Worm (Caenorhabditis elegans) whole organism, early embryonic: ENCODE data around the gene rfk-1.

Experiments
- B0310.2 ChIP-seq: sonication (generic microtip); optimal IDR thresholded peaks from 2 replicates; lab custom pipeline; 2016; ENCODE audit warnings: mild to moderate bottlenecking, missing genetic modification characterization, missing compliant biosample characterization
- F13C5.2 ChIP-seq: sonication (generic microtip); optimal IDR thresholded peaks from 2 replicates; lab custom pipeline; 2017; ENCODE audit warnings: mild to moderate bottlenecking, missing genetic modification characterization, inconsistent platforms, missing compliant biosample characterization
- aly-1 ChIP-seq: sonication (generic microtip); optimal IDR thresholded peaks from 2 replicates; lab custom pipeline; 2016; ENCODE audit warnings: missing genetic modification characterization, missing compliant biosample characterization
- ama-1 ChIP-seq: fragments of 150-350 bp; optimal IDR thresholded peaks from 2 replicates; lab custom pipeline; 2014
- ceh-13 ChIP-seq: fragments of 200-800 bp; sonication (Bioruptor generic); optimal IDR thresholded peaks from 2 replicates; lab custom pipeline; 2018; ENCODE audit warnings: mild to moderate bottlenecking, missing genetic modification characterization, missing compliant biosample characterization
- ceh-36 ChIP-seq: sonication (generic microtip); optimal IDR thresholded peaks from 2 replicates; lab custom pipeline; 2016; ENCODE audit warnings: missing genetic modification characterization, inconsistent platforms, missing compliant biosample characterization
- ets-7 ChIP-seq: sonication (generic microtip); optimal IDR thresholded peaks from 2 replicates; lab custom pipeline; 2016; ENCODE audit warnings: missing genotype, missing genetic modification characterization, missing compliant biosample characterization
- flt-1 ChIP-seq: fragments of 200-800 bp; sonication (Bioruptor generic); IDR thresholded peaks from 2 replicates; pipeline ENCODE4 v1.3.6; 2022; ENCODE audit warnings: missing genetic modification characterization, missing compliant biosample characterization
- hmbx-1 ChIP-seq: sonication (generic microtip); optimal IDR thresholded peaks from 2 replicates; lab custom pipeline; 2016; ENCODE audit warnings: mild to moderate bottlenecking, missing genetic modification characterization, missing compliant biosample characterization
- hmg-4 ChIP-seq: fragments of 200-800 bp; sonication (Bioruptor generic); optimal IDR thresholded peaks from 2 replicates; lab custom pipeline; 2018; ENCODE audit warnings: mild to moderate bottlenecking, missing genetic modification characterization, missing compliant biosample characterization
- hnd-1 ChIP-seq: sonication (generic microtip); optimal IDR thresholded peaks from 2 replicates; lab custom pipeline; 2016; ENCODE audit warnings: missing genetic modification characterization, missing compliant biosample characterization
- pes-1 ChIP-seq: fragments of 200-800 bp; sonication (Bioruptor generic); IDR thresholded peaks from 2 replicates; pipeline ENCODE4 v1.3.6; 2022; ENCODE audit warnings: missing genetic modification reagents, missing genetic modification characterization, missing compliant biosample characterization
- scrt-1 ChIP-seq: fragments of 200-800 bp; sonication (Bioruptor generic); IDR thresholded peaks from 2 replicates; pipeline ENCODE4 v1.3.6; 2022; ENCODE audit warnings: missing genetic modification characterization, missing compliant biosample characterization
- sea-1 ChIP-seq: fragments of 200-800 bp; sonication (Bioruptor generic); conservative IDR thresholded peaks from 2 replicates; pipeline ENCODE4 v1.3.6; 2022; ENCODE audit warnings: missing genetic modification characterization, missing compliant biosample characterization
- tbx-11 ChIP-seq: fragments of 200-800 bp; sonication (Bioruptor generic); IDR thresholded peaks from 2 replicates; pipeline ENCODE4 v1.3.6; 2022; ENCODE audit warnings: missing genetic modification characterization, missing compliant biosample characterization
- tbx-37 ChIP-seq: fragments of 200-800 bp; sonication (Bioruptor generic); conservative IDR thresholded peaks from 2 replicates; pipeline ENCODE4 v1.3.6; 2022; ENCODE audit warnings: missing genetic modification reagents, missing genetic modification characterization, missing compliant biosample characterization
- tra-4 ChIP-seq: sonication (generic microtip); optimal IDR thresholded peaks from 2 replicates; lab custom pipeline; 2017; ENCODE audit warnings: missing genetic modification characterization, missing compliant biosample characterization

The rfk-1 gene

ce11 chrIV:10409377-10409776 lies at the start of gene rfk-1:
Gene rfk-1 (minus strand): TSS chrIV:10409477.
- no peak for TF ChIP-seq ets-7 (tag; lab: Kevin White, UChicago)
- no peak for TF ChIP-seq sea-1 (GFP tag; lab: Robert Waterston, UW)
- TF ChIP-seq ceh-13 (GFP tag; lab: Kevin White, UChicago), result no peak
- no peak for TF ChIP-seq ceh-36 (tag; lab: Kevin White, UChicago)
- TF ChIP-seq tbx-11 (GFP tag; lab: Robert Waterston, UW), result no peak
- no peak for TF ChIP-seq hmbx-1 (tag; lab: Kevin White, UChicago)
- no peak for TF ChIP-seq pes-1 (GFP tag; lab: Robert Waterston, UW)

- TF ChIP-seq flt-1 (GFP tag; lab: Robert Waterston, UW) (no peak), tbx-11 (GFP tag; lab: Robert Waterston, UW) (no peak), ceh-36 (tag; lab: Kevin White, UChicago) (no peak), tbx-37 (no peak), B0310.2 (tag; lab: Kevin White, UChicago) (no peak), ets-7 (tag; lab: Kevin White, UChicago) (no peak), F13C5.2 (tag; lab: Kevin White, UChicago) (no peak), hmbx-1 (tag; lab: Kevin White, UChicago) (no peak)
These were observed 47.9 kb upstream of the rfk-1 start, which contains the start of gene srb-17 for ce11 chrIV:10457137-10457536. Gene srb-17 (minus strand): TSS chrIV:10457237.

- TF ChIP-seq scrt-1 (no peak), ets-7 (tag; lab: Kevin White, UChicago) (no peak), sea-1 (GFP tag; lab: Robert Waterston, UW) (no peak), B0310.2 (tag; lab: Kevin White, UChicago) (no peak), tra-4 (tag; lab: Kevin White, UChicago) (no peak), hmg-4 (GFP tag; lab: Kevin White, UChicago) (no peak), tbx-37 (no peak), hnd-1 (tag; lab: Kevin White, UChicago) (no peak), ama-1 (lab: Kevin White, UChicago) (no peak), F13C5.2 (tag; lab: Kevin White, UChicago) (no peak), ceh-36 (tag; lab: Kevin White, UChicago) (no peak), flt-1 (GFP tag; lab: Robert Waterston, UW) (no peak)
These were observed 43.7 kb upstream of the rfk-1 start, which contains the start of gene F01D4.8 for ce11 chrIV:10453001-10453400. Gene F01D4.8 (minus strand): TSS chrIV:10453101.

- TF ChIP-seq hmbx-1 (tag; lab: Kevin White, UChicago), result no peak
- TF ChIP-seq flt-1 (GFP tag; lab: Robert Waterston, UW), result no peak
- TF ChIP-seq hnd-1 (tag; lab: Kevin White, UChicago), result no peak
These were observed 40.5 kb upstream of the rfk-1 start, which contains the start of gene F13B12.4 for ce11 chrIV:10449799-10450198. Gene F13B12.4 (minus strand): TSS chrIV:10449899.

ce11 chrIV:10443510-10443909 lies 34.2 kb upstream of the rfk-1 start, which contains the start of gene F13B12.7:
Gene F13B12.7 (plus strand): TSS chrIV:10443810.
- no peak for TF ChIP-seq tbx-11 (GFP tag; lab: Robert Waterston, UW)
- no peak for TF ChIP-seq pes-1 (GFP tag; lab: Robert Waterston, UW)
- TF ChIP-seq aly-1 (tag; lab: Kevin White, UChicago), result no peak
- no peak for TF ChIP-seq F13C5.2 (tag; lab: Kevin White, UChicago)
- no peak for TF ChIP-seq tra-4 (tag; lab: Kevin White, UChicago)
- no peak for TF ChIP-seq ceh-13 (GFP tag; lab: Kevin White, UChicago)
- TF ChIP-seq ceh-36 (tag; lab: Kevin White, UChicago), result no peak
- TF ChIP-seq scrt-1, result no peak
- TF ChIP-seq B0310.2 (tag; lab: Kevin White, UChicago), result no peak
- TF ChIP-seq ama-1 (lab: Kevin White, UChicago), result no peak
- TF ChIP-seq hmbx-1 (tag; lab: Kevin White, UChicago), result no peak
- TF ChIP-seq hnd-1 (tag; lab: Kevin White, UChicago), result no peak
- no peak for TF ChIP-seq flt-1 (GFP tag; lab: Robert Waterston, UW)
- TF ChIP-seq tbx-37, result no peak
- no peak for TF ChIP-seq sea-1 (GFP tag; lab: Robert Waterston, UW)

- TF ChIP-seq flt-1 (GFP tag; lab: Robert Waterston, UW), result no peak
- TF ChIP-seq tbx-11 (GFP tag; lab: Robert Waterston, UW), result no peak
- TF ChIP-seq tra-4 (tag; lab: Kevin White, UChicago), result no peak
- TF ChIP-seq aly-1 (tag; lab: Kevin White, UChicago), result no peak
- TF ChIP-seq ceh-13 (GFP tag; lab: Kevin White, UChicago), result no peak
- no peak for TF ChIP-seq scrt-1
- TF ChIP-seq tbx-37, result no peak
- TF ChIP-seq pes-1 (GFP tag; lab: Robert Waterston, UW), result no peak
- TF ChIP-seq ets-7 (tag; lab: Kevin White, UChicago), result no peak
- no peak for TF ChIP-seq hmg-4 (GFP tag; lab: Kevin White, UChicago)
- TF ChIP-seq F13C5.2 (tag; lab: Kevin White, UChicago), result no peak
- no peak for TF ChIP-seq ama-1 (lab: Kevin White, UChicago)
These were observed 33.6 kb upstream of the rfk-1 start for ce11 chrIV:10442904-10443303.

- TF ChIP-seq tbx-11 (GFP tag; lab: Robert Waterston, UW) (no peak), F13C5.2 (tag; lab: Kevin White, UChicago) (no peak), ceh-36 (tag; lab: Kevin White, UChicago) (no peak), B0310.2 (tag; lab: Kevin White, UChicago) (no peak), pes-1 (GFP tag; lab: Robert Waterston, UW) (no peak), ceh-13 (GFP tag; lab: Kevin White, UChicago) (no peak), tra-4 (tag; lab: Kevin White, UChicago) (no peak), ets-7 (tag; lab: Kevin White, UChicago) (no peak), hmg-4 (GFP tag; lab: Kevin White, UChicago) (no peak), flt-1 (GFP tag; lab: Robert Waterston, UW) (no peak), hnd-1 (tag; lab: Kevin White, UChicago) (no peak), tbx-37 (no peak), sea-1 (GFP tag; lab: Robert Waterston, UW) (no peak), scrt-1 (no peak), ama-1 (lab: Kevin White, UChicago) (no peak), hmbx-1 (tag; lab: Kevin White, UChicago) (no peak), aly-1 (tag; lab: Kevin White, UChicago) (no peak)
These were observed 29.6 kb upstream of the rfk-1 start, which contains the start of gene F13B12.3 for ce11 chrIV:10438901-10439300. Gene F13B12.3 (plus strand): TSS chrIV:10439123.
